Worm (Caenorhabditis elegans): ENCODE data around the gene apy-1.

DNA sequence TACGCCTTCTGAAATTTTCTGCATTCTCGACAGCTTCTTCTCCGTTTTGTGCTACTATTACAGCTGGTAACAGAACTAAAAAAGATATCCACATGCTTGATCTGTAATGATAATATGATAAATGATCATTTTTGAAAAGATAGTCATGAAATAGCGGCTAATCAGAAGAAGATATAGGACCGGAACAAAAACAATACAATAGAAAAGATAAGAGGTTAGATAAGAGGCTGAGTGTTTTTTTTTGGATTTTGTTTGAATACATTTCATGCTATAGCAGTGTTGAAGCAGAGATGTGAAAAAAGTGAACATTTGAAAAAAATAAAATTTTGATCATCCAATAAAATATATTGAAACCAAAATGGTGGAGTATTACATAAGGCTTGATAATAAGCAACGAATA is 15.2 kb downstream of the apy-1 start, which contains the start of gene F46C8.8:
- TF ChIP-seq sox-4 (tag; optimal IDR thresholded peaks at IDR 0.05) (no peak), pag-3 (tag; optimal IDR thresholded peaks at IDR 0.05; ENCODE audit: borderline replicate concordance) (no peak), ama-1 (optimal IDR thresholded peaks at IDR 0.05) (no peak), F13H6.1 (tag; optimal IDR thresholded peaks at IDR 0.05) (no peak), C08G9.2 (tag; optimal IDR thresholded peaks at IDR 0.05) (no peak), ceh-34 (tag; optimal IDR thresholded peaks at IDR 0.05) (no peak), hlh-30 (tag; optimal IDR thresholded peaks at IDR 0.05; ENCODE audit: insufficient read depth) (no peak), hlh-15 (tag; optimal IDR thresholded peaks at IDR 0.05) (no peak), pha-4 (tag; optimal IDR thresholded peaks at IDR 0.05) (no peak), dve-1 (tag; optimal IDR thresholded peaks at IDR 0.05) (no peak)
